Fruit fly (Drosophila melanogaster) S2 (cell line): ENCODE results near the gene Polr1D.

Source experiments
- CG8478 ChIP-seq: fragments of >200 bp; optimal IDR thresholded peaks from 2 replicates; lab custom pipeline; 2018
- CTCF ChIP-seq, 2 experiments: fragments of >200 bp; optimal IDR thresholded peaks; 2 replicates each; lab custom pipeline; 2018

The Polr1D gene

DNA sequence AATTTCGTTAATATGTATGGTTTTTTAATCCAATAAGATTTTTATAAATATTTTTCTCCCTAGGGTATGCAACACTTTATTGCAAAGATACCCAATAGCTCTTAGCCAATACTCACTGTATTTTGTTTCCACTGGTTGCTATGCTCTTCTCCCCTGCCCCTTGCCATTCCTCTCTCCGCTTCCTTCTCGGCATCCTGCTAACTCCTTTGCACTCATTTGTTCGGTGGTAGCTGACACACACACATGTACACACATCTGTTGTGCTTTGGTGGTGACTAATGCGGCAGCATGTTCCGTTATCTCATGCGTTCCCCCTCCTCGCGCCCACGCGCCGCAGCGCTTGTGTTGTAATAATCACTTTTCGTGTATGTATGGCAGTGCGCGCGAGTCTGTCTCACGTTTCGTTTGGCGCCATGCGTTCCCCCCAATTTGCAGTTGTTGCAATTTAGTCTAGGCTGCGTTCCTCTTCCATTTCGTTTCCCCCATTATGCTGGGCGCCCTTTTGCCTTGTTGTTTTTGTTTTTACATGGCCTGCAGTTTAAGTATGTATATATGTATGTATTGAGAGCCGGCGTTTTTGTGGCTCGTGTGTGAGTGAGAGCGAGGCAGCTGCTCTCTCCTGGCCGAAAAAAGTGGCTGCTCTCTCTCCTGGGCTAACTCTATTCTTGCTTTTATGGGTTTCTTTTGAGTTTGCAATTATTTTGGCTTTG, at the start of gene Polr1D:
TSS of gene Polr1D (minus strand) at position 420 of the 710 bp plus-strand sequence.
- TF ChIP-seq CTCF (optimal IDR thresholded peaks at IDR 0.05; lab: Kevin White, UChicago) (no peak), CG8478 (no peak)

- no peak for TF ChIP-seq CTCF (optimal IDR thresholded peaks at IDR 0.05; lab: Kevin White, UChicago)
- no peak for TF ChIP-seq CG8478
Observed at dm6 chr2L:19183687-19184086, 48.7 kb upstream of the Polr1D start, which contains the start of gene CG46059. Gene CG46059 (minus strand): TSS chr2L:19183787.

DNA sequence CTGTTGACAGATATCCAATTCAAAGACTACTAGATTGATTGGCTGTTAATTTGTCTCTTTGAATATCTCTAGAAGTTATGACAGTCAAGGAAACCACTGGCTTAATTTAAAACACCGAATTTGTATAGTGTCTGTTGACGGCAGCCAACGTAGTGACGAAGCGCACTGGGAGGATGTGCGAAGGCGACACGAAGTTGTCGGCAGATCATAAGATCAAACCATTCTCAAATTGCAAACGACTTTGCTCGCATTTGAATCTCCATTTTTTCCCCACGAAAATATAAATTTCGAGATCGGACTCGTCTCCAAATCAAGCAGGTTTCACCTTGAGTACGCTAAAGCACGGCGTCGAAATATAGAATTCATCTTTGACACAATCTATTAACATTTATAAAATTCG, 47.7 kb upstream of the Polr1D start, which contains the start of gene CG42688:
TSS of gene CG42688 (minus strand) at position 101 of the 400 bp plus-strand sequence.
- TF ChIP-seq CG8478 (no peak), CTCF (optimal IDR thresholded peaks at IDR 0.05; lab: Kevin White, UChicago) (no peak)

dm6 chr2L:19181153-19181892, 46.3 kb upstream of the Polr1D start, which contains the start of gene CG17568:
Gene CG17568 (minus strand): TSS chr2L:19181702.
- TF ChIP-seq CG8478 (no peak), CTCF (optimal IDR thresholded peaks at IDR 0.05; lab: Kevin White, UChicago) (no peak)

- no peak for TF ChIP-seq CTCF (optimal IDR thresholded peaks at IDR 0.05; lab: Kevin White, UChicago)
- no peak for TF ChIP-seq CG8478
Observed at dm6 chr2L:19168095-19168697, 33.2 kb upstream of the Polr1D start.

DNA sequence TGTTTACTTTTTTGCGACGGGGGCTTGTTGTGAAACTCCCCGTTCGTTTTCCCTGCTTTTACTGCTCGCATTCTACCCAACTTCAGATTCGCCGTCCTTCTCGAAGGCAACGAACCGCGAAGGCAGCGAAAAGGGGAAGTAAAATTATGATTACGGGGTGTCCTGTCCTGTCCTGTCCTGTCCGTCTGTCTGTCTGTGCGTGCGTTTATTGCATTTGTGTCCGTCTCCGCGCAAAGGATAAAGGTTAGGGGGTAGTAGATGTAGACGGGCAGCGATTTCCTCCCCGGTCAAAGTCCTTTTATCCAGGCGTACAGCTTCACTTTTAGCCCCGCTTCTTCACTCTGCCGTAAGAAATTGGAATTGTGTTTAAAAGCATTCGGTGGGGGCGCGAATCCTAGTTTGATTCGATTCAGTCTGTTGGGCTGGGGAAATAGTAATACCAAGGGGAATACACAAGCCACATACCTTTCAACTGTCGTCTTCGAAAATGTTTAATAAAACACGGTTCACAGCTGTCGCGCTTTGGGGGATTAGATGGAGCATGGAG, 32.2 kb upstream of the Polr1D start:
- TF ChIP-seq CTCF (optimal IDR thresholded peaks at IDR 0.05; lab: Kevin White, UChicago): no peak
- TF ChIP-seq CG8478: no peak

- TF ChIP-seq CG8478 (no peak), CTCF (optimal IDR thresholded peaks at IDR 0.05; lab: Kevin White, UChicago) (peak; percentile 0 to 12)
Observed at dm6 chr2L:19165998-19166397, 31.0 kb upstream of the Polr1D start.

- no peak for TF ChIP-seq CTCF (optimal IDR thresholded peaks at IDR 0.05; lab: Kevin White, UChicago)
- no peak for TF ChIP-seq CG8478
Observed at dm6 chr2L:19164933-19165813, 30.1 kb upstream of the Polr1D start.

DNA sequence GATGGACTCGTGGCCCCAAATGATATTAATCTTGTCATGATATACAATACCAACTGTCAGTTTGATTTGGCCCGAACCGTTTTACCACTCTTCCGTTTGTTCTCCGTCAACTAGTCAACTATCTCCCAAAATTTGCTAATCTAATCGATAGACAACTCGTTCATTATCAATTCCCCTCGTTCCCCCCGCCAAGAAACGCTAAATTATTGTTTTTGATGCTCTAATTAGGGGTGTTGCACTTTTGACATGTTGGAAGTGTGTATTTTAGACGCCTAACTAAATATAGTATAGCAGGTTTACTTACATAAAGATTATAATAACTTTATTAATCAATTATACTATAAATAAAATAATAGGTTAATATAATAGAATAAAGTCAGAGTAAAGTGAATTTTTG, 28.9 kb upstream of the Polr1D start:
- TF ChIP-seq CG8478: no peak
- no peak for TF ChIP-seq CTCF (optimal IDR thresholded peaks at IDR 0.05; lab: Kevin White, UChicago)

DNA sequence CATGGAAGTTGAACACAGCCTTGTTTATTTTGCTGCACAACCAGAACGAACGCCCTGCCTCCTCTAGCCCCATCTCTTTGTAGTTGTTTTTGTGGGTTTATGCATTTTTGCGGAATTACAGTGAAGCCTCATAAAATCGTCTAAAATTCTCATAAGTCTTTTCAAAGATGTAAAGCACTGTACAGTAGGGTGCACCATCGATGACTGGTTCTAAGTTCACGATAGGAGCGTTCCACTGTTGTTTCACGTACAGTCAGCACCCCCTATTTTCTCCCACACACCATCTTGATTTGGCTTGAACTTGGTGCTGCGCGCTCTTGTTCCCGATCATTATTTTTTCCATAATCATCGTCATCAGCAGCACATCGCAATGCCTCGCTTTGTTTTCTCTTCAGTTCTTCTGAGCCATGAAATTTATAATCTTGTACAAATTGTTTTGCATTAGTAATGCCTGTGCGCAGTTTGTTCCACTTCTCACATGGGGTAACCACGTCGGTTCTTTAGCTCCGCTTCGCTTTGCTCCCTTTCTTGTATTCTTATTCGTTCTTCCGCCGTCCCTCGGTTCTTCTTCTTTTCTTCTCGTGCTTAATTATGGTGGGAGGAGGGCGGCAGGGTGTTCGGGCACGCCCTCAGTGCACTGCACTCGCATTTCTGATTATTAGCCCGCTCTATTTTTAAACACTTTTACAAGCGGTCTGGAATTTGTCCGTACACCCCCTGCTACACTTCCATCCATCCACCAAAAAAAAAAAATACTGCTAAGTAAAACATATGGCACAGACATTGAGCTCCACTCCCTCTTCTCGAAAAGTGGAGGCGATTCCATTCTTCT, 28.3 kb upstream of the Polr1D start:
- TF ChIP-seq CG8478 (no peak), CTCF (optimal IDR thresholded peaks at IDR 0.05; lab: Kevin White, UChicago) (no peak)

DNA sequence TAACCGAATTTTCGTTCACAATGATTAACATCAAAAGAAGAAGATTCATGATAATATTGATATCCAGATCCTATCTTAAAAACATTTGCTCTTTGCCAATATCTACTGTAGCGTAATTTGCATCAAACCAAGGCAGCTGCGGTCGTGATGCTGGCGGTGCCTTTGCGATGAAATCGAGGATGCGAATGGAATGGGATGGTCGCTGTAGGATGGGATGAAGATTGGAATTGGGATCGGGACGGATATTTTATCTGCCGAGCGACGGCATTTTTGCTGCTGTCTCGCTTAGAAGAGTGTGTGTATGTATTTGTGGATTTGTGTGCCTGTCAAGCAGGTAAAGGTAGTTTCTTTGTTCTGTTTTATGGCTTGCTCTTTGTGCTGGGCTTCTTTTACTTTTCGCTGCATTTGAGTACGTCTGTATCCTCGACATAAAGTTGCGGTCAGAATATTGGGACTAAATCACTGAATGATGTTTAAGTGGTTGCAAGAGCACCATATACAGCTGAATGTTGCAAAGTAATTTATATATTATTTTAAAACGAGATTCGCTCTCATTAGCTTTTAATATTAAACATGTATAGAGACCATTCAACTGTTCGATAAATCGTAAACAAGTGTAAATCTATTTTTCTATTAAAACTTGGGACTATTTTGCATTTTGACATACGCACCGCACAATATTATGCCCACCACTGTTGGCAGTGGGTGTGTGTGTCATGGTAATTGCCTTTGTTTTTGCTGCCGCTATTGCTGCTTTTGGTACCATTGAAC, 27.5 kb upstream of the Polr1D start:
- no peak for TF ChIP-seq CTCF (optimal IDR thresholded peaks at IDR 0.05; lab: Kevin White, UChicago)
- TF ChIP-seq CG8478: no peak

dm6 chr2L:19161307-19161999, 26.4 kb upstream of the Polr1D start:
- TF ChIP-seq CG8478 (no peak), CTCF (optimal IDR thresholded peaks at IDR 0.05; lab: Kevin White, UChicago) (no peak)
